Fruit fly (Drosophila melanogaster) whole organism, pupa: Measurements from ENCODE around the gene odd.
A peak's percentile ranks its signal among the peaks of the same experiment; 100 is the strongest.

Source experiments
- CG10348 ChIP-seq: fragments of 200-800 bp; sonication (Bioruptor generic); IDR thresholded peaks from 2 replicates; pipeline ENCODE4 v1.3.6; 2022; ENCODE audit warnings: missing biosample characterization, missing genetic modification characterization
- CG12605 ChIP-seq: fragments of 200-800 bp; sonication (Bioruptor generic); IDR thresholded peaks from 2 replicates; pipeline ENCODE4 v1.3.6; 2022; ENCODE audit warnings: missing biosample characterization, missing genetic modification characterization
- CG13204 ChIP-seq: fragments of 200-800 bp; sonication (Bioruptor generic); optimal IDR thresholded peaks from 2 replicates; lab custom pipeline; 2018; ENCODE audit warnings: missing biosample characterization, mild to moderate bottlenecking, missing genetic modification characterization, moderate library complexity
- CG14655 ChIP-seq: fragments of 200-800 bp; sonication (Bioruptor generic); optimal IDR thresholded peaks from 3 replicates; lab custom pipeline; 2017; ENCODE audit warnings: mild to moderate bottlenecking, missing biosample characterization, missing genetic modification reagents, missing genetic modification characterization
- CG15710 ChIP-seq: fragments of 200-800 bp; sonication (Bioruptor generic); optimal IDR thresholded peaks from 2 replicates; lab custom pipeline; 2018; ENCODE audit warnings: missing biosample characterization, mild to moderate bottlenecking, missing genetic modification characterization, moderate library complexity
- CG17806 ChIP-seq: fragments of 200-800 bp; sonication (Bioruptor generic); optimal IDR thresholded peaks from 2 replicates; lab custom pipeline; 2018; ENCODE audit warnings: missing biosample characterization, mild to moderate bottlenecking, missing genetic modification characterization, moderate library complexity
- CG32121 ChIP-seq: fragments of 200-800 bp; sonication (Bioruptor generic); IDR thresholded peaks from 2 replicates; pipeline ENCODE4 v1.3.6; 2022; ENCODE audit warnings: missing biosample characterization, missing genetic modification characterization
- CG34367 ChIP-seq: fragments of 200-800 bp; sonication (Bioruptor generic); optimal IDR thresholded peaks from 2 replicates; lab custom pipeline; 2018; ENCODE audit warnings: missing biosample characterization, mild to moderate bottlenecking, missing genetic modification characterization
- CG4496 ChIP-seq: fragments of 200-800 bp; sonication (Bioruptor generic); IDR thresholded peaks from 3 replicates; pipeline ENCODE4 v1.3.6; 2022; ENCODE audit warnings: missing biosample characterization, missing genetic modification characterization
- CG8159 ChIP-seq: fragments of 200-800 bp; sonication (Bioruptor generic); optimal IDR thresholded peaks from 3 replicates; lab custom pipeline; 2018; ENCODE audit warnings: missing biosample characterization, mild to moderate bottlenecking, missing genetic modification characterization, moderate library complexity
- CG8301 ChIP-seq: fragments of 200-800 bp; sonication (Bioruptor generic); optimal IDR thresholded peaks from 2 replicates; lab custom pipeline; 2018; ENCODE audit warnings: missing biosample characterization, mild to moderate bottlenecking, missing genetic modification characterization
- CG9948 ChIP-seq: fragments of 200-800 bp; sonication (Bioruptor generic); optimal IDR thresholded peaks from 2 replicates; lab custom pipeline; 2018; ENCODE audit warnings: missing biosample characterization, mild to moderate bottlenecking, missing genetic modification characterization, moderate library complexity
- D1 ChIP-seq: fragments of 200-800 bp; sonication (Bioruptor generic); optimal IDR thresholded peaks from 2 replicates; lab custom pipeline; 2018; ENCODE audit warnings: missing biosample characterization, mild to moderate bottlenecking, missing genetic modification characterization, moderate library complexity
- EcR ChIP-seq: fragments of 200-800 bp; sonication (Bioruptor generic); optimal IDR thresholded peaks from 3 replicates; lab custom pipeline; 2019; ENCODE audit warnings: missing biosample characterization, missing genetic modification characterization, mild to moderate bottlenecking, moderate library complexity, missing genetic modification reagents
- Ets98B ChIP-seq: fragments of 200-800 bp; sonication (Bioruptor generic); IDR thresholded peaks from 2 replicates; pipeline ENCODE4 v1.3.6; 2022; ENCODE audit warnings: missing biosample characterization, missing genetic modification characterization
- Pif1A ChIP-seq: fragments of 200-800 bp; sonication (Bioruptor generic); optimal IDR thresholded peaks from 3 replicates; lab custom pipeline; 2016; ENCODE audit warnings: missing biosample characterization, missing genetic modification characterization
- Pif1B ChIP-seq: fragments of 200-800 bp; sonication (Bioruptor generic); optimal IDR thresholded peaks from 3 replicates; lab custom pipeline; 2016; ENCODE audit warnings: missing biosample characterization, missing genetic modification characterization
- Snoo ChIP-seq: fragments of 200-800 bp; sonication (Bioruptor generic); optimal IDR thresholded peaks from 3 replicates; lab custom pipeline; 2017; ENCODE audit warnings: missing biosample characterization, mild to moderate bottlenecking, missing genetic modification characterization, inconsistent platforms
- fd96Ca ChIP-seq: fragments of 200-800 bp; sonication (Bioruptor generic); IDR thresholded peaks from 3 replicates; pipeline ENCODE4 v1.3.6; 2022; ENCODE audit warnings: missing biosample characterization, missing genetic modification characterization
- gl ChIP-seq: fragments of 200-800 bp; sonication (Bioruptor generic); optimal IDR thresholded peaks from 2 replicates; lab custom pipeline; 2018; ENCODE audit warnings: missing biosample characterization, mild to moderate bottlenecking, missing genetic modification characterization
- rn ChIP-seq: fragments of 200-800 bp; sonication (Bioruptor generic); IDR thresholded peaks from 2 replicates; pipeline ENCODE4 v1.3.6; 2022; ENCODE audit warnings: missing biosample characterization, missing genetic modification characterization

The odd gene

dm6 chr2L:3633871-3634270 is 27.3 kb upstream of the odd start:
- no peak for TF ChIP-seq fd96Ca
- TF ChIP-seq CG12605 (GFP tag; lab: Robert Waterston, UW) = no peak
- TF ChIP-seq CG34367 (tag; lab: Kevin White, UChicago) = no peak
- TF ChIP-seq CG17806 = no peak
- TF ChIP-seq CG4496 (GFP tag; lab: Robert Waterston, UW) = no peak
- no peak for TF ChIP-seq rn (GFP tag; lab: Robert Waterston, UW)
- TF ChIP-seq gl (tag; lab: Kevin White, UChicago) = no peak
- TF ChIP-seq Pif1B (GFP tag; lab: Kevin White, UChicago) = no peak

DNA sequence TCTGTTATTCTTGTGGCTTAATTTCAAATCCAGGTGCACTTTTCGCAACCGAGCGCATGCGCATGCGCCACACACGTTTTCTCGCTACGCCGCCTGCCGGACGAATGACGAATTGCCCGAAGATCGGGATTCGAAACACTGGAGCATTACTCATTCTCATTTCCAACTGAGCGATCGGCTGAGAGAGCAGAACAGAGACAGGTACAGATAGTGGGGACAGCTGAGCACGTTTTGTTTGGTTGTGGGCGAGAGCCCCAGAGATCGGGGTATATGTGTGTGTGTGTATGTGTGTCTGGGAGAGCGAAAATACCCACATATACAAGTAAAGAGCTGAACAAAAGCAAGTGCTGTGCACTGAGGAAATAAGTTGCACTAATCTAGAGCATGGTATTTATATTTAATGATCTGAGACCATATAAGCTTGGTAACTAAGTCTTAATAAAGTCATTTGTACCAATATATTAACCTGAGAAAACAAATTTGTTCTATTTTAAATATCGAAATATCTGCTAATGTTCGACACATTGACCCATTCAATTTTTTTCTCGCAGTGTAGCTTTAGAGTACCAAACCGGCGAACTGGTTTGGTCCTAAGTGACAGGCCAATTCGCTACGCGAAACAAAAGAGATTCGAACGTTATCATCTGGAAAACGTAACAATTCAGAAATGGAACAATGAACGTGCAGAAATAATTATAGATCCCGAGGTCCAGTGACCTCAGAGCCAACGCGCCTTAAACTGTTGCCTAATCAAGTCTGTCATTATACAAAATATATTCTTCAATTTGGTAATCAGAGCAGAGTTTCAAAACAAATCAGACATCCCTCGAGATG is 25.7 kb upstream of the odd start:
- TF ChIP-seq CG8301 (tag; lab: Kevin White, UChicago) (peak; percentile 100), Pif1B (GFP tag; lab: Kevin White, UChicago) (peak; percentile 94), CG13204 (GFP tag; lab: Kevin White, UChicago) (peak; percentile 82), CG15710 (tag; lab: Kevin White, UChicago) (peak; percentile 93), CG14655 (GFP tag; lab: Kevin White, UChicago) (peak; percentile 100), Snoo (peak; percentile 92), gl (tag; lab: Kevin White, UChicago) (peak; percentile 98), CG17806 (peak; percentile 99), rn (GFP tag; lab: Robert Waterston, UW) (peak; percentile 99), CG9948 (tag; lab: Kevin White, UChicago) (peak; percentile 98), fd96Ca (peak; percentile 96), CG10348 (GFP tag; lab: Robert Waterston, UW) (peak; percentile 94), CG34367 (tag; lab: Kevin White, UChicago) (peak; percentile 92), CG8159 (peak; percentile 99), CG4496 (GFP tag; lab: Robert Waterston, UW) (peak; percentile 99), CG32121 (peak; percentile 99), Ets98B (peak; percentile 99), Pif1A (GFP tag; lab: Kevin White, UChicago) (peak; percentile 94), CG12605 (GFP tag; lab: Robert Waterston, UW) (peak; percentile 95), EcR (peak; percentile 87), D1 (tag; lab: Kevin White, UChicago) (peak; percentile 98)

- no peak for TF ChIP-seq CG14655 (GFP tag; lab: Kevin White, UChicago)
- TF ChIP-seq rn (GFP tag; lab: Robert Waterston, UW) = no peak
- TF ChIP-seq Pif1A (GFP tag; lab: Kevin White, UChicago) = no peak
- no peak for TF ChIP-seq fd96Ca
- peak; percentile 70 for TF ChIP-seq EcR
- no peak for TF ChIP-seq gl (tag; lab: Kevin White, UChicago)
Observed at dm6 chr2L:3631262-3632046, 24.9 kb upstream of the odd start.

- TF ChIP-seq Ets98B (no peak), rn (GFP tag; lab: Robert Waterston, UW) (no peak), D1 (tag; lab: Kevin White, UChicago) (no peak)
Observed at dm6 chr2L:3630763-3631162, 24.2 kb upstream of the odd start.

- TF ChIP-seq Ets98B (peak; percentile 62), CG34367 (tag; lab: Kevin White, UChicago) (peak; percentile 75), fd96Ca (peak; percentile 40; the same call in 1 of the 3 replicates), CG13204 (GFP tag; lab: Kevin White, UChicago) (peak; percentile 64), CG12605 (GFP tag; lab: Robert Waterston, UW) (peak; percentile 59; the same call in 1 of the 2 replicates), CG10348 (GFP tag; lab: Robert Waterston, UW) (no peak), CG4496 (GFP tag; lab: Robert Waterston, UW) (peak; percentile 72; the same call in 2 of the 3 replicates), gl (tag; lab: Kevin White, UChicago) (no peak), CG9948 (tag; lab: Kevin White, UChicago) (peak; percentile 73), CG32121 (peak; percentile 72), CG8159 (peak; percentile 88), CG17806 (peak; percentile 79), CG15710 (tag; lab: Kevin White, UChicago) (peak; percentile 91), EcR (peak; percentile 67), rn (GFP tag; lab: Robert Waterston, UW) (peak; percentile 16; the same call in 1 of the 2 replicates), CG14655 (GFP tag; lab: Kevin White, UChicago) (peak; percentile 19), Pif1A (GFP tag; lab: Kevin White, UChicago) (peak; percentile 85), Snoo (peak; percentile 74), CG8301 (tag; lab: Kevin White, UChicago) (no peak), D1 (tag; lab: Kevin White, UChicago) (peak; percentile 17), Pif1B (GFP tag; lab: Kevin White, UChicago) (peak; percentile 79)
Observed at dm6 chr2L:3629466-3629865, 22.9 kb upstream of the odd start.
